Fruit fly (Drosophila melanogaster) whole organism, embryonic: Measurements from ENCODE around the gene CG12301.

Experiments used
- Adf1 ChIP-seq: fragments of 200-800 bp; sonication (Bioruptor generic); IDR thresholded peaks from 2 replicates; pipeline ENCODE4 v1.3.6; 2022; ENCODE audit warnings: missing biosample characterization, missing genetic modification characterization
- Aef1 ChIP-seq: fragments of 200-800 bp; sonication (Bioruptor generic); IDR thresholded peaks from 3 replicates; pipeline ENCODE4 v1.3.6; 2022; ENCODE audit warnings: missing biosample characterization, missing genetic modification characterization
- Awh ChIP-seq: fragments of 200-800 bp; sonication (Bioruptor generic); IDR thresholded peaks from 2 replicates; pipeline ENCODE4, ENCODE4 v1.3.6; 2022; ENCODE audit warnings: missing biosample characterization, missing genetic modification characterization
- B-H1 ChIP-seq: fragments of 200-800 bp; sonication (Bioruptor generic); IDR thresholded peaks from 3 replicates; pipeline ENCODE4 v1.3.6; 2022; ENCODE audit warnings: missing biosample characterization, missing genetic modification characterization
- CG12104 ChIP-seq: fragments of 200-800 bp; sonication (Bioruptor generic); optimal IDR thresholded peaks from 3 replicates; lab custom pipeline; 2016; ENCODE audit warnings: missing biosample characterization, missing genetic modification characterization
- CG12299 ChIP-seq: fragments of 200-800 bp; sonication (Bioruptor generic); optimal IDR thresholded peaks from 2 replicates; lab custom pipeline; 2018; ENCODE audit warnings: missing biosample characterization, mild to moderate bottlenecking, missing genetic modification characterization
- CG12744 ChIP-seq: fragments of 200-800 bp; sonication (Bioruptor generic); optimal IDR thresholded peaks from 2 replicates; lab custom pipeline; 2016; ENCODE audit warnings: missing biosample characterization, missing genetic modification characterization
- CG17361 ChIP-seq: fragments of 200-800 bp; sonication (Bioruptor generic); IDR thresholded peaks from 3 replicates; pipeline ENCODE4 v1.3.6; 2022; ENCODE audit warnings: missing biosample characterization, missing genetic modification characterization
- CG18011 ChIP-seq: fragments of 200-800 bp; sonication (Bioruptor generic); optimal IDR thresholded peaks from 2 replicates; lab custom pipeline; 2017; ENCODE audit warnings: missing biosample characterization, missing genetic modification characterization, mild to moderate bottlenecking, moderate library complexity, missing genotype
- CG31224 ChIP-seq: fragments of 200-800 bp; sonication (Bioruptor generic); IDR thresholded peaks from 2 replicates; pipeline ENCODE4 v1.3.6; 2022; ENCODE audit warnings: missing biosample characterization, missing genetic modification characterization
- CG32532 ChIP-seq: fragments of 200-800 bp; sonication (Bioruptor generic); IDR thresholded peaks from 2 replicates; pipeline ENCODE4 v1.3.6; 2022; ENCODE audit warnings: missing biosample characterization, missing genetic modification characterization
- CG34224 ChIP-seq: fragments of 200-800 bp; sonication (Bioruptor generic); IDR thresholded peaks from 3 replicates; pipeline ENCODE4 v1.3.6; 2022; ENCODE audit warnings: missing biosample characterization, missing genetic modification characterization; ENCODE audit not compliant: partially characterized antibody
- CG4404 ChIP-seq: fragments of 200-800 bp; sonication (Bioruptor generic); IDR thresholded peaks from 2 replicates; pipeline ENCODE4 v1.3.6; 2022; ENCODE audit warnings: missing biosample characterization, missing genetic modification characterization
- CG4854 ChIP-seq: fragments of 200-800 bp; sonication (Bioruptor generic); optimal IDR thresholded peaks from 2 replicates; lab custom pipeline; 2016; ENCODE audit warnings: missing biosample characterization, missing genetic modification characterization, inconsistent platforms
- CG7786 ChIP-seq: fragments of 200-800 bp; sonication (Bioruptor generic); optimal IDR thresholded peaks from 2 replicates; lab custom pipeline; 2016; ENCODE audit warnings: missing biosample characterization, missing genetic modification characterization
- CG9932 ChIP-seq: fragments of 200-800 bp; sonication (Bioruptor generic); IDR thresholded peaks from 2 replicates; pipeline ENCODE4 v1.3.6; 2022; ENCODE audit warnings: missing biosample characterization, missing genetic modification characterization
- CkIIα-i1 ChIP-seq: fragments of 200-800 bp; sonication (Bioruptor generic); IDR thresholded peaks from 2 replicates; pipeline ENCODE4 v1.3.6; 2022; ENCODE audit warnings: missing biosample characterization, missing genetic modification characterization
- Dbx ChIP-seq: fragments of 200-800 bp; sonication (Bioruptor generic); IDR thresholded peaks from 3 replicates; pipeline ENCODE4 v1.3.6; 2022; ENCODE audit warnings: missing biosample characterization, missing genetic modification characterization
- Dip2 ChIP-seq: fragments of 200-800 bp; sonication (Bioruptor generic); IDR thresholded peaks from 2 replicates; pipeline ENCODE4 v1.3.6; 2022; ENCODE audit warnings: missing biosample characterization, missing genetic modification characterization
- HmgD ChIP-seq: fragments of 200-800 bp; sonication (Bioruptor generic); optimal IDR thresholded peaks from 3 replicates; lab custom pipeline; 2016; ENCODE audit warnings: missing biosample characterization, missing genetic modification characterization
- Hr78 ChIP-seq, 2 experiments: fragments of 200-800 bp in 1 of 2; fragments of >200 bp in 1 of 2; sonication (Bioruptor generic) in 1 of 2; optimal IDR thresholded peaks; 2 replicates each; lab custom pipeline; 2017 to 2019; ENCODE audit warnings: missing biosample characterization in 2 of 2, missing genetic modification characterization in 2 of 2, mild to moderate bottlenecking in 1 of 2, moderate library complexity in 1 of 2
- Jarid2 ChIP-seq: fragments of 200-800 bp; sonication (Bioruptor generic); optimal IDR thresholded peaks from 3 replicates; lab custom pipeline; 2017; ENCODE audit warnings: mild to moderate bottlenecking, missing biosample characterization, missing genetic modification reagents, missing genetic modification characterization
- Mad ChIP-seq: fragments of 200-800 bp; sonication (Bioruptor generic); optimal IDR thresholded peaks from 2 replicates; lab custom pipeline; 2016; ENCODE audit warnings: missing biosample characterization, missing genetic modification characterization
- Mes4 ChIP-seq: fragments of 200-800 bp; sonication (Bioruptor generic); optimal IDR thresholded peaks from 2 replicates; lab custom pipeline; 2016; ENCODE audit warnings: missing biosample characterization, missing genetic modification characterization
- Nf-YA ChIP-seq: fragments of 200-800 bp; sonication (Bioruptor generic); IDR thresholded peaks from 2 replicates; pipeline ENCODE4 v1.3.6; 2022; ENCODE audit warnings: missing biosample characterization, missing genetic modification characterization
- Pdp1 ChIP-seq, 2 experiments: fragments of 200-800 bp; sonication (Bioruptor generic); optimal IDR thresholded peaks; 3 replicates each; lab custom pipeline; 2016; ENCODE audit warnings: missing biosample characterization in 2 of 2, missing genetic modification characterization in 2 of 2, mild to moderate bottlenecking in 1 of 2, moderate library complexity in 1 of 2
- Sin3A ChIP-seq: fragments of >200 bp; optimal IDR thresholded peaks from 2 replicates; lab custom pipeline; 2018
- Sox100B ChIP-seq: fragments of 200-800 bp; sonication (Bioruptor generic); optimal IDR thresholded peaks from 3 replicates; lab custom pipeline; 2018; ENCODE audit warnings: missing biosample characterization, mild to moderate bottlenecking, missing genetic modification characterization
- Sry-β ChIP-seq: fragments of 200-800 bp; sonication (Bioruptor generic); optimal IDR thresholded peaks from 2 replicates; lab custom pipeline; 2018; ENCODE audit warnings: missing biosample characterization, mild to moderate bottlenecking, missing genetic modification characterization, moderate library complexity
- al ChIP-seq: fragments of 200-800 bp; sonication (Bioruptor generic); IDR thresholded peaks from 2 replicates; pipeline ENCODE4 v1.3.6; 2022; ENCODE audit warnings: missing biosample characterization, missing genetic modification characterization
- bbx ChIP-seq: fragments of 200-800 bp; sonication (Bioruptor generic); IDR thresholded peaks from 2 replicates; pipeline ENCODE4 v1.3.6; 2022; ENCODE audit warnings: missing biosample characterization, missing genetic modification characterization; ENCODE audit not compliant: partially characterized antibody
- bigmax ChIP-seq: fragments of 200-800 bp; sonication (Bioruptor generic); optimal IDR thresholded peaks from 2 replicates; lab custom pipeline; 2018; ENCODE audit warnings: missing biosample characterization, mild to moderate bottlenecking, missing genetic modification characterization
- br ChIP-seq: fragments of >200 bp; optimal IDR thresholded peaks from 2 replicates; lab custom pipeline; 2017
- chm ChIP-seq: fragments of 200-800 bp; sonication (Bioruptor generic); IDR thresholded peaks from 2 replicates; pipeline ENCODE4 v1.3.6; 2022; ENCODE audit warnings: missing biosample characterization, missing genetic modification characterization
- dan ChIP-seq: fragments of 200-800 bp; sonication (Bioruptor generic); IDR thresholded peaks from 2 replicates; pipeline ENCODE4 v1.3.6; 2022; ENCODE audit warnings: missing biosample characterization, missing genetic modification characterization
- esg ChIP-seq: fragments of 200-800 bp; sonication (Bioruptor generic); conservative IDR thresholded peaks from 2 replicates; pipeline ENCODE4 v1.3.6; 2022; ENCODE audit warnings: missing biosample characterization, missing genetic modification characterization
- her ChIP-seq: fragments of 200-800 bp; sonication (Bioruptor generic); optimal IDR thresholded peaks from 2 replicates; lab custom pipeline; 2016; ENCODE audit warnings: missing biosample characterization, missing genetic modification characterization
- ind ChIP-seq: fragments of 200-800 bp; sonication (Bioruptor generic); optimal IDR thresholded peaks from 3 replicates; lab custom pipeline; 2016; ENCODE audit warnings: missing biosample characterization, missing genetic modification characterization
- insv ChIP-seq, 2 experiments: fragments of 200-800 bp; sonication (Bioruptor generic); optimal IDR thresholded peaks; 3 replicates each; lab custom pipeline; 2016 to 2018; ENCODE audit warnings: missing biosample characterization in 2 of 2, missing genetic modification characterization in 2 of 2
- kay ChIP-seq: fragments of 200-800 bp; sonication (Bioruptor generic); optimal IDR thresholded peaks from 2 replicates; lab custom pipeline; 2016; ENCODE audit warnings: missing biosample characterization, missing genetic modification characterization
- kni ChIP-seq: fragments of 200-800 bp; sonication (Bioruptor generic); optimal IDR thresholded peaks from 3 replicates; lab custom pipeline; 2017; ENCODE audit warnings: mild to moderate bottlenecking, missing biosample characterization, missing genetic modification reagents, missing genetic modification characterization
- maf-S ChIP-seq: fragments of 200-800 bp; sonication (Bioruptor generic); optimal IDR thresholded peaks from 2 replicates; lab custom pipeline; 2016; ENCODE audit warnings: missing biosample characterization, missing genetic modification characterization
- p53 ChIP-seq: fragments of 200-800 bp; sonication (Bioruptor generic); optimal IDR thresholded peaks from 2 replicates; lab custom pipeline; 2016; ENCODE audit warnings: missing biosample characterization, missing genetic modification characterization
- pan ChIP-seq, 4 experiments: fragments of >200 bp in 3 of 4; fragments of 200-800 bp in 1 of 4; sonication (Bioruptor generic) in 1 of 4; optimal IDR thresholded peaks in 3 of 4; IDR thresholded peaks in 1 of 4; 2 replicates each; pipeline versions ENCODE4 v1.3.6 to Lab custom; 2017 to 2022; ENCODE audit warnings: missing biosample characterization in 2 of 4, missing genetic modification characterization in 2 of 4, mixed read lengths in 1 of 4
- pnt ChIP-seq: fragments of 200-800 bp; sonication (Bioruptor generic); optimal IDR thresholded peaks from 3 replicates; lab custom pipeline; 2016; ENCODE audit warnings: missing biosample characterization, missing genetic modification characterization
- row ChIP-seq: fragments of 200-800 bp; sonication (Bioruptor generic); IDR thresholded peaks from 3 replicates; pipeline ENCODE4 v1.3.6; 2022; ENCODE audit warnings: missing biosample characterization, missing genetic modification characterization
- sens ChIP-seq: fragments of 200-800 bp; sonication (Bioruptor generic); peaks from one replicate; lab custom pipeline; 2016; ENCODE audit warnings: missing biosample characterization, missing genetic modification characterization
- tgo ChIP-seq: fragments of 200-800 bp; sonication (Bioruptor generic); IDR thresholded peaks from 3 replicates; pipeline ENCODE4 v1.3.6; 2022; ENCODE audit warnings: missing biosample characterization, missing genetic modification characterization
- twi ChIP-seq: fragments of 200-800 bp; optimal IDR thresholded peaks from 2 replicates; lab custom pipeline; 2019; ENCODE audit warnings: missing biosample characterization, mild to moderate bottlenecking, missing genetic modification characterization, moderate library complexity
- usp ChIP-seq: fragments of >200 bp; optimal IDR thresholded peaks from 2 replicates; lab custom pipeline; 2017; ENCODE audit warnings: missing biosample characterization, missing genetic modification characterization
- vnd ChIP-seq: fragments of 200-800 bp; sonication (Bioruptor generic); IDR thresholded peaks from 3 replicates; pipeline ENCODE4 v1.3.6; 2022; ENCODE audit warnings: missing biosample characterization, missing genetic modification characterization; ENCODE audit not compliant: partially characterized antibody
- zfh1 ChIP-seq: fragments of 200-800 bp; sonication (Bioruptor generic); IDR thresholded peaks from 3 replicates; pipeline ENCODE4 v1.3.6; 2022; ENCODE audit warnings: missing biosample characterization, missing genetic modification characterization

The CG12301 gene

dm6 chr3L:15566484-15566955 lies 14.1 kb upstream of the CG12301 start (continued):
- no peak for TF ChIP-seq bigmax
- no peak for TF ChIP-seq Sox100B
- peak; percentile 62 for TF ChIP-seq CG12299 (tag; lab: Kevin White, UChicago)
- no peak for TF ChIP-seq bbx (GFP tag; lab: Robert Waterston, UW)
- TF ChIP-seq insv (GFP tag; optimal IDR thresholded peaks at IDR 0.05; lab: Kevin White, UChicago) = peak in 1 of 2 experiments; percentile 53
- TF ChIP-seq CG18011 (GFP tag; lab: Kevin White, UChicago) = peak; percentile 48
- peak; percentile 88 for TF ChIP-seq sens (GFP tag; lab: Kevin White, UChicago)
- TF ChIP-seq Jarid2 (GFP tag; lab: Kevin White, UChicago) = no peak
- no peak for TF ChIP-seq CG9932 (GFP tag; lab: Robert Waterston, UW)
- TF ChIP-seq dan (GFP tag; lab: Robert Waterston, UW) = no peak
- TF ChIP-seq CG12104 = no peak
- TF ChIP-seq CG31224 (GFP tag; lab: Robert Waterston, UW) = no peak
- no peak for TF ChIP-seq pan (optimal IDR thresholded peaks at IDR 0.05; lab: Kevin White, UChicago)
- TF ChIP-seq pan (GFP tag; optimal IDR thresholded peaks at IDR 0.05 in 1 of 2, IDR thresholded peaks at IDR 0.05 in 1 of 2) = peak in 1 of 2 experiments; percentile 53
- peak; percentile 9 for TF ChIP-seq HmgD (GFP tag; lab: Kevin White, UChicago)
- TF ChIP-seq Aef1 (GFP tag; lab: Robert Waterston, UW) = no peak
- TF ChIP-seq tgo (GFP tag; lab: Robert Waterston, UW) = peak; percentile 30; the same call in 1 of the 3 replicates
- TF ChIP-seq pnt (GFP tag; lab: Kevin White, UChicago) = no peak
- TF ChIP-seq Sry-β = no peak
- TF ChIP-seq chm = peak; percentile 73
- TF ChIP-seq Nf-YA = 0 out of 2 replicates have a peak, but pooled peaks have one; percentile 45
- TF ChIP-seq Dip2 (GFP tag; lab: Robert Waterston, UW) = no peak
- TF ChIP-seq Adf1 (GFP tag; lab: Robert Waterston, UW) = peak; percentile 31; the same call in 1 of the 2 replicates
- TF ChIP-seq Awh (GFP tag; lab: Robert Waterston, UW) = peak; percentile 62
- no peak for TF ChIP-seq vnd
- no peak; the same call in 2 of the 3 replicates for TF ChIP-seq CG34224 (GFP tag; lab: Robert Waterston, UW)
- TF ChIP-seq Mes4 (GFP tag; lab: Kevin White, UChicago) = peak; percentile 75
- no peak for TF ChIP-seq br
- no peak for TF ChIP-seq al (GFP tag; lab: Robert Waterston, UW)
- TF ChIP-seq esg (GFP tag; lab: Robert Waterston, UW) = no peak
- TF ChIP-seq kay (GFP tag; lab: Kevin White, UChicago) = no peak
- TF ChIP-seq maf-S (GFP tag; lab: Kevin White, UChicago) = peak; percentile 44
- TF ChIP-seq B-H1 (GFP tag; lab: Robert Waterston, UW) = no peak; the same call in 2 of the 3 replicates
- peak; percentile 63 for TF ChIP-seq CG4854
- peak; percentile 65; the same call in 2 of the 3 replicates for TF ChIP-seq zfh1 (GFP tag; lab: Robert Waterston, UW)
- peak; percentile 85 for TF ChIP-seq kni
- peak in 1 of 2 experiments; percentile 8 for TF ChIP-seq Pdp1 (GFP tag; optimal IDR thresholded peaks at IDR 0.05; lab: Kevin White, UChicago)
- no peak for TF ChIP-seq Hr78 (GFP tag; optimal IDR thresholded peaks at IDR 0.05; lab: Kevin White, UChicago)
- TF ChIP-seq her (GFP tag; lab: Kevin White, UChicago) = peak; percentile 61
- TF ChIP-seq Sin3A (lab: Kevin White, UChicago) = no peak
- TF ChIP-seq usp (GFP tag; lab: Kevin White, UChicago) = no peak
- no peak; the same call in 2 of the 3 replicates for TF ChIP-seq CG17361 (GFP tag; lab: Robert Waterston, UW)
- TF ChIP-seq CkIIα-i1 (GFP tag; lab: Robert Waterston, UW) = no peak
- no peak for TF ChIP-seq row
- TF ChIP-seq Dbx (GFP tag; lab: Robert Waterston, UW) = peak; percentile 68; the same call in 2 of the 3 replicates
- no peak; the same call in 1 of the 2 replicates for TF ChIP-seq CG32532
- no peak for TF ChIP-seq ind (GFP tag; lab: Kevin White, UChicago)
- TF ChIP-seq CG12744 (GFP tag; lab: Kevin White, UChicago) = peak; percentile 51
- peak; percentile 22 for TF ChIP-seq Mad
- TF ChIP-seq CG7786 = no peak
- no peak for TF ChIP-seq CG4404
- peak; percentile 11 for TF ChIP-seq p53 (GFP tag; lab: Kevin White, UChicago)
- TF ChIP-seq twi (tag; lab: Kevin White, UChicago) = peak; percentile 3
